Worm (Caenorhabditis elegans): ENCODE measurements around the gene F09E10.6.
A peak's percentile ranks its signal among the peaks of the same experiment; 100 is the strongest.

F09E10.6 gene

ce11 chrX:1527338-1527737 lies 29.9 kb upstream of the F09E10.6 start (continued):
- TF ChIP-seq K11D2.4 (GFP tag; IDR thresholded peaks at IDR 0.05), result 0 out of 2 replicates have a peak, but pooled peaks have one; percentile 33
- TF ChIP-seq F52B5.7 (tag; optimal IDR thresholded peaks at IDR 0.05), result no peak
- peak; percentile 33 for TF ChIP-seq lin-40 (tag; optimal IDR thresholded peaks at IDR 0.05)
- TF ChIP-seq B0019.2 (GFP tag; conservative IDR thresholded peaks at IDR 0.05), result no peak

DNA sequence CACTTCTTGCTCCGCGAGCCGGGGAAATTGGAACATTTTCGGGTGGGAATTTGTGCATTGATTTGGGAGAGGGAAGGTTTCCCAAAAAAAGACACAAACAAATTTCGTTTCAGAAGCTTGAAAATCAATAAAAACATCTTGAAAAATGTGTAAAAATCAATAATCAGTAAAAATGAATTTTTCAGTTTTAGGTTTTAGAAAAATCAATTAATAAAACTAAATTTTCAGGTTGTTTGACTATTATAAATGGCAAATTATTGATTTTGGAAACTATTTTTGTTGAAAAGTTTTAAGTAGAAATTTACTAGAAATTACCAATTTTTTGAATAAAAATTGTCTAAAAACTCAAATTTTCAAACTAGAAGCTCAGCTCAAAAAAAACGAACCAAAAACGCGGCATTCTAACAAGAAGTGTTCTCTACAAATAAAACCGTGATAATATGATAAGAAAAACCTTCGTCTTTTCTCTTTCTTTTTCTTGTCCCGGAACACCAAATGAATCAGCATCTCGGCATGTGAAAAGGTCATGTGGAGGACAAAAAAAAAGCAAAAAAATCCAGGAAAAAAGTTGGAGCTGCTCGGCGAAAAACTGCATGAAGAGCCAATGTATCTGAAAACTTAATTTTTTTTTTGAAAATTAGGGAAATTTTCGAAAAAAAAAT lies 28.2 kb upstream of the F09E10.6 start:
- TF ChIP-seq nhr-80 (tag; optimal IDR thresholded peaks at IDR 0.05) (peak; percentile 23), Y79H2A.3 (GFP tag; conservative IDR thresholded peaks at IDR 0.05) (no peak)

ce11 chrX:1524559-1524958 lies 27.1 kb upstream of the F09E10.6 start:
- TF ChIP-seq lin-35 (GFP tag; optimal IDR thresholded peaks at IDR 0.05) (no peak), ceh-27 (GFP tag; optimal IDR thresholded peaks at IDR 0.05) (peak; percentile 50), zfh-2 (GFP tag; conservative IDR thresholded peaks at IDR 0.05) (peak; percentile 83), egrh-3 (GFP tag; IDR thresholded peaks at IDR 0.05) (peak; percentile 47), madf-8 (GFP tag; conservative IDR thresholded peaks at IDR 0.05) (no peak), F23B12.7 (tag; optimal IDR thresholded peaks at IDR 0.05; ENCODE audit: insufficient read depth) (peak; percentile 25), attf-5 (GFP tag; optimal IDR thresholded peaks at IDR 0.05) (peak; percentile 2), hmg-1.2 (GFP tag; IDR thresholded peaks at IDR 0.05) (peak; percentile 69; the same call in 1 of the 2 replicates), cebp-1 (GFP tag; IDR thresholded peaks at IDR 0.05) (no peak), cebp-1 (tag; optimal IDR thresholded peaks at IDR 0.05) (peak; percentile 39), K12H6.12 (tag; optimal IDR thresholded peaks at IDR 0.05) (no peak)

ce11 chrX:1523272-1523671 lies 25.8 kb upstream of the F09E10.6 start:
- TF ChIP-seq akir-1 (GFP tag; optimal IDR thresholded peaks at IDR 0.05) (no peak), F52B5.7 (tag; optimal IDR thresholded peaks at IDR 0.05) (no peak), nhr-179 (tag; optimal IDR thresholded peaks at IDR 0.05) (no peak), bed-2 (GFP tag; IDR thresholded peaks at IDR 0.05) (no peak), xnd-1 (tag; optimal IDR thresholded peaks at IDR 0.05) (no peak), lsy-27 (tag; optimal IDR thresholded peaks at IDR 0.05; ENCODE audit: borderline replicate concordance, insufficient read depth) (no peak)

DNA sequence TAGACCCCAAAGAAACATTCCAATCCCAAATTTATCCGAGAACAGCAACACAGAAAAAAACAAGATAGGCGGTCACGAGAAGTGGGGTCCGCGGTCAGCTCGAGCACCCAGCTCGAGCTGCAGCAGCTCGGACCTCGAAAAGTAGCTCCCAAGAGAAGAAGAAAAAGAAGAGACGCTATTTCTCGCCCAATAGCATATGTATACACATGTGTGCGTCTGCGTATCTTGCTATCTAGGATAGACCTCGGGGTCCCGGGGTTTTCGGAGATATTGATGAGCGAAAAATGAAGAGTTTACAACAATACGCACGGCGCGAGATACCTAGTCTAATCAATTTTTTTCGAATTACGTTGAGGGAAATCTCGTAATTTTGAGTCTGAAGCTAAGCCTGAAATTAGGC lies 24.6 kb upstream of the F09E10.6 start:
- TF ChIP-seq cebp-1 (GFP tag; IDR thresholded peaks at IDR 0.05) (no peak), cebp-1 (tag; optimal IDR thresholded peaks at IDR 0.05) (peak; percentile 7), ama-1 (optimal IDR thresholded peaks at IDR 0.05) (no peak), ama-1 (GFP tag; optimal IDR thresholded peaks at IDR 0.05) (no peak), attf-6 (GFP tag; IDR thresholded peaks at IDR 0.05) (no peak), egl-18 (GFP tag; IDR thresholded peaks at IDR 0.05) (no peak), bed-2 (GFP tag; IDR thresholded peaks at IDR 0.05) (no peak), madf-8 (GFP tag; conservative IDR thresholded peaks at IDR 0.05) (no peak)

DNA sequence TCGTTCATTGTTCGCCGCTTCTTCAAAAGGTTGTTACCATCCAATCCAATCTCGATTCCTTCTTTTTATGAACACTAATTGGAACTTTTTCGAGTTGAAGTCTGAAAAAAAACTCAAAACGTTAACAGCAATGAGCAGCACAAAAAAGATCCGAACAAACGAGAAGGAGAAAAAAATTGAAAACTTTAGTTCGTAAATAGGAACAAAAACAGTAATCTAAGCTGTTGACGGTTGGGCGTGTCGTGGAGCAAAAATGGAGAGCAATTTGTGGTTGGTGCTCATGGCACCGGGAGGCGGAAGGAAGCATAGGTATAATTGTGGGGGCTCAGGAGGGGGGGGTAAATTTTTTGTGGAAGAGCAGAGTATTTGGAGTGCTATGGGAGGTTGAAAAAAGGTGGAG lies 23.9 kb upstream of the F09E10.6 start, which contains the start of gene toca-1:
Gene toca-1 (minus strand): TSS at position 101 of the 400 bp plus-strand sequence.
- no peak for TF ChIP-seq nfya-1 (tag; optimal IDR thresholded peaks at IDR 0.05; ENCODE audit: borderline replicate concordance, insufficient read depth)
- TF ChIP-seq lin-26 (GFP tag; IDR thresholded peaks at IDR 0.05), result no peak
- no peak for TF ChIP-seq ekl-4 (GFP tag; IDR thresholded peaks at IDR 0.05)
- no peak for TF ChIP-seq gei-17 (GFP tag; optimal IDR thresholded peaks at IDR 0.05)

All from whole organism, young adult.